Worm (Caenorhabditis elegans) whole organism, young adult: ENCODE data around the gene tbc-13.
A peak's percentile ranks its signal among the peaks of the same experiment; 100 is the strongest.

Experiments used
- F49E8.2 ChIP-seq: sonication (generic microtip); optimal IDR thresholded peaks from 3 replicates; lab custom pipeline; 2017; ENCODE audit warnings: missing genetic modification characterization, mild to moderate bottlenecking, missing compliant biosample characterization, antibody characterized with exemption, moderate library complexity; ENCODE audit not compliant: insufficient read depth
- Y56A3A.18 ChIP-seq: fragments of 200-800 bp; sonication (Bioruptor generic); IDR thresholded peaks from 2 replicates; pipeline ENCODE4 v1.3.6; 2022; ENCODE audit warnings: missing genetic modification reagents, missing genetic modification characterization, missing compliant biosample characterization
- Y95B8A.8 ChIP-seq: fragments of 200-800 bp; sonication (Bioruptor generic); IDR thresholded peaks from 2 replicates; pipeline ENCODE4 v1.3.6; 2022; ENCODE audit warnings: missing genetic modification reagents, missing genetic modification characterization, missing compliant biosample characterization
- ZK185.1 ChIP-seq: sonication (generic microtip); optimal IDR thresholded peaks from 2 replicates; lab custom pipeline; 2016; ENCODE audit warnings: mild to moderate bottlenecking, missing genetic modification characterization, missing compliant biosample characterization; ENCODE audit not compliant: poor library complexity, severe bottlenecking
- cebp-2 ChIP-seq: fragments of 200-800 bp; sonication (Bioruptor generic); IDR thresholded peaks from 2 replicates; pipeline ENCODE4 v1.3.6; 2022; ENCODE audit warnings: missing genetic modification characterization, missing compliant biosample characterization
- efl-1 ChIP-seq: fragments of 150-350 bp; optimal IDR thresholded peaks from 2 replicates; lab custom pipeline; 2014; ENCODE audit warnings: missing biosample characterization, missing genetic modification reagents, missing genetic modification characterization
- hmg-1.2 ChIP-seq: fragments of 200-800 bp; sonication (Bioruptor generic); IDR thresholded peaks from 2 replicates; pipeline ENCODE4 v1.3.6; 2022; ENCODE audit warnings: missing genetic modification reagents, missing genetic modification characterization, missing compliant biosample characterization
- pha-4 ChIP-seq: fragments of 150-350 bp; sonication (generic microtip); optimal IDR thresholded peaks from 2 replicates; lab custom pipeline; 2014; ENCODE audit warnings: missing biosample characterization, missing genetic modification reagents, missing genetic modification characterization
- somi-1 ChIP-seq: fragments of 200-800 bp; sonication (Bioruptor generic); optimal IDR thresholded peaks from 2 replicates; lab custom pipeline; 2018; ENCODE audit warnings: mild to moderate bottlenecking, missing genetic modification characterization, missing compliant biosample characterization
- zfh-2 ChIP-seq: fragments of 200-800 bp; sonication (Bioruptor generic); conservative IDR thresholded peaks from 2 replicates; pipeline ENCODE4 v1.3.6; 2022; ENCODE audit warnings: missing genetic modification reagents, missing genetic modification characterization, missing compliant biosample characterization

DNA sequence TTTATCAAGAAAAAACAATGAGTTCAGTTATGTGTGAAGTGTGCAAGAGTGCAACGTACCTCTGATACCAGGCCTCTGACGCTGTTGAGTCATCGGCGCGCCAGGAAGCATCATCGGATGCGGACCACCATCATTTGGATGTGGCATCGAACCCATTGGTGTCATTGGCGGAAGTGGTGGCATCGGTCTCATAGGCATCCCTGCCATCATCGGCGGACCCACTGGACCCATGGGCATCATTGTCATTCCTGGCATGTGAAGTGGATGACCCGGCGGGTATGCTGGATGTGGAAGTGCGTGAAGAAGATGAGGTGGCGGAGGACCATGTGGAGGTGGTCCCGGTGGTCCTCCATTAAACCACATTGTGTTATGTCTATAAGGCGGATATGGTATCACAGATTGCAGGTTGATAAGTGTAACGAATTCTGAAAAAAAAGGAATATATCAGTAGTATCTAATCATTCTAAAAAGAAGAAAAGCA is 40.5 kb downstream of the tbc-13 start, which contains the start of gene scd-1:
- no peak for TF ChIP-seq F49E8.2 (tag; lab: Kevin White, UChicago)
- TF ChIP-seq somi-1 (GFP tag; lab: Kevin White, UChicago) = no peak
- TF ChIP-seq cebp-2 (GFP tag; lab: Robert Waterston, UW) = 0 out of 2 replicates have a peak, but pooled peaks have one; percentile 41
- TF ChIP-seq pha-4 (tag; lab: Kevin White, UChicago) = no peak
- no peak for TF ChIP-seq Y95B8A.8 (GFP tag; lab: Robert Waterston, UW)
- TF ChIP-seq ZK185.1 (tag; lab: Kevin White, UChicago) = no peak
- TF ChIP-seq Y56A3A.18 = no peak
- TF ChIP-seq hmg-1.2 (GFP tag; lab: Robert Waterston, UW) = no peak
- peak; percentile 70 for TF ChIP-seq zfh-2 (GFP tag; lab: Robert Waterston, UW)
- TF ChIP-seq efl-1 = no peak
